Fruit fly (Drosophila melanogaster) Kc167 (cell line): ENCODE data around the gene Trc8.

Source experiments
- Sin3A ChIP-seq: fragments of >200 bp; optimal IDR thresholded peaks from 2 replicates; lab custom pipeline; 2018; ENCODE audit warnings: missing external identifiers
- h ChIP-seq: fragments of >200 bp; optimal IDR thresholded peaks from 3 replicates; lab custom pipeline; 2018; ENCODE audit warnings: missing external identifiers
- ttk ChIP-seq: sonication (Bioruptor generic); optimal IDR thresholded peaks from 2 replicates; lab custom pipeline; 2017; ENCODE audit warnings: missing external identifiers

dm6 chr3R:29549157-29549556 lies 45.6 kb upstream of the Trc8 start:
- no peak for TF ChIP-seq h (lab: Kevin White, UChicago)
- no peak for TF ChIP-seq ttk (lab: Kevin White, UChicago)
- TF ChIP-seq Sin3A, result no peak
